Worm (Caenorhabditis elegans): Measurements from ENCODE around the gene ucr-1.

- no peak for TF ChIP-seq ets-4 (GFP tag; optimal IDR thresholded peaks at IDR 0.05)
- no peak for TF ChIP-seq B0019.2 (GFP tag; conservative IDR thresholded peaks at IDR 0.05)
- no peak for TF ChIP-seq dpff-1 (tag; optimal IDR thresholded peaks at IDR 0.05)
These were observed 10.9 kb upstream of the ucr-1 start, which contains the start of gene F56D2.5 for ce11 chrIII:5581049-5581448.
